Worm (Caenorhabditis elegans): ENCODE data around the gene C27D8.2.
A peak's percentile ranks its signal among the peaks of the same experiment; 100 is the strongest.

- TF ChIP-seq med-1 (GFP tag; optimal IDR thresholded peaks at IDR 0.05; ENCODE audit: insufficient read depth) (no peak), flt-1 (GFP tag; IDR thresholded peaks at IDR 0.05) (no peak), tab-1 (GFP tag; IDR thresholded peaks at IDR 0.05) (no peak), ztf-23 (GFP tag; IDR thresholded peaks at IDR 0.05) (peak; percentile 65; the same call in 1 of the 2 replicates), cog-1 (tag; optimal IDR thresholded peaks at IDR 0.05) (peak; percentile 38), ref-1 (GFP tag; conservative IDR thresholded peaks at IDR 0.05) (no peak)
These were observed 13.6 kb downstream of the C27D8.2 start, which contains the start of the genes T23F6.3 and rbd-1 for ce11 chrIV:12724641-12725040.

All from whole organism, midembryonic.